Fruit fly (Drosophila melanogaster): ENCODE results near the gene CG15239.

Gene CG15239

DNA sequence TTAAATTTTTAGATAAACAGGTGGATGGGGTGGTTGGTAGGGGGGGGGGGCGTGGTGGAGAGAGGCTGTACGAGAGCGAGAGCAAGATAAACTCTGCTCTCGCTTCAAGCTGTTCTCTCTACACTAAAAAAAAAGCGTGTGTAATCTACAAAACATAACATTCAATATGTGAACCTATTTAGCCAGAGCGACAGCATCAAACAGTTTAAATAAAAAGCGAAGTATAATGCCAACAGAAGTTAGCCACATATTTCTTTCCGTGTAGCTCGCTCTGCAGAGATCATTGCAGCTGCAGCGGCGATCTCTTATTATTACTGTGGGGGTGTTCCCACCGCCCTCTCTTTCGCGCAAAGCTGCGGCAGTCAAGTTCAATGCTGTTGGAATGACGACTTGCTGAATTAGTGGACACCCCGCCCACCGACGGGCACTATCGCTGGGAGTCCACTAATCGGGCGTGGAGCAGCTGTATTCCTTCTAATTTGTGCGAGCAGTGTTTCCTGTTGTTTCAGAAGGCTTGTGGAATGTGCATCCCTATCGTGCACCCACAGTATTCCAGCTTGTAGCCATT lies 15.4 kb upstream of the CG15239 start, which contains the start of gene CG2930 (continued):
- no peak for TF ChIP-seq HLH4C (GFP tag; IDR thresholded peaks at IDR 0.05; ENCODE audit: partially characterized antibody)
- peak; percentile 81 for TF ChIP-seq CG7372 (GFP tag; IDR thresholded peaks at IDR 0.05)
- no peak for TF ChIP-seq sug (tag; optimal IDR thresholded peaks at IDR 0.05)
- TF ChIP-seq sisA (GFP tag; IDR thresholded peaks at IDR 0.05) = peak; percentile 90
- peak; percentile 81 for TF ChIP-seq Ssrp (tag; optimal IDR thresholded peaks at IDR 0.05)
- peak; percentile 87 to 91 for TF ChIP-seq chif (GFP tag; optimal IDR thresholded peaks at IDR 0.05)
- TF ChIP-seq CG4404 (GFP tag; IDR thresholded peaks at IDR 0.05) = peak; percentile 63
- TF ChIP-seq onecut (GFP tag; IDR thresholded peaks at IDR 0.05) = peak; percentile 85
- TF ChIP-seq sd (tag; optimal IDR thresholded peaks at IDR 0.05) = no peak
- peak; percentile 46 for TF ChIP-seq fu2 (GFP tag; optimal IDR thresholded peaks at IDR 0.05)
- peak; percentile 86 for TF ChIP-seq CG4820 (GFP tag; optimal IDR thresholded peaks at IDR 0.05)
- peak; percentile 69 for TF ChIP-seq odd (GFP tag; optimal IDR thresholded peaks at IDR 0.05)
- no peak for TF ChIP-seq CG10543 (GFP tag; optimal IDR thresholded peaks at IDR 0.05)
- no peak for TF ChIP-seq Elba2 (GFP tag; optimal IDR thresholded peaks at IDR 0.05)
- peak; percentile 78 for TF ChIP-seq CG11456 (GFP tag; IDR thresholded peaks at IDR 0.05)
- peak; percentile 87 for TF ChIP-seq H2.0 (GFP tag; IDR thresholded peaks at IDR 0.05)
- TF ChIP-seq chinmo (GFP tag; IDR thresholded peaks at IDR 0.05; ENCODE audit: partially characterized antibody) = no peak
- TF ChIP-seq CG8478 (optimal IDR thresholded peaks at IDR 0.05) = no peak
- TF ChIP-seq CG30403 (GFP tag; optimal IDR thresholded peaks at IDR 0.05) = peak; percentile 77
- peak; percentile 74 for TF ChIP-seq CG12659 (GFP tag; optimal IDR thresholded peaks at IDR 0.05)
- TF ChIP-seq CG18764 (GFP tag; optimal IDR thresholded peaks at IDR 0.05) = peak; percentile 79
- no peak for TF ChIP-seq HmgD (GFP tag; optimal IDR thresholded peaks at IDR 0.05)
- peak; percentile 52 for TF ChIP-seq CTCF (GFP tag; optimal IDR thresholded peaks at IDR 0.05)
- peak; percentile 72 for TF ChIP-seq D19A (tag; optimal IDR thresholded peaks at IDR 0.05)
- peak; percentile 62; the same call in 1 of the 2 replicates for TF ChIP-seq Lim3 (GFP tag; IDR thresholded peaks at IDR 0.05)
- peak; percentile 60 for TF ChIP-seq wek (GFP tag; optimal IDR thresholded peaks at IDR 0.05)
- TF ChIP-seq CG31441 (GFP tag; IDR thresholded peaks at IDR 0.05) = peak; percentile 85
- TF ChIP-seq CG14441 (GFP tag; IDR thresholded peaks at IDR 0.05) = peak; percentile 90
- peak; percentile 77 for TF ChIP-seq CoRest (tag; optimal IDR thresholded peaks at IDR 0.05)
- TF ChIP-seq Oaz (GFP tag; IDR thresholded peaks at IDR 0.05) = peak; percentile 82
- TF ChIP-seq Dp (GFP tag; optimal IDR thresholded peaks at IDR 0.05) = no peak
- TF ChIP-seq CG11696 (GFP tag; IDR thresholded peaks at IDR 0.05) = peak; percentile 63; the same call in 1 of the 2 replicates
- no peak for TF ChIP-seq Opbp (GFP tag; IDR thresholded peaks at IDR 0.05; ENCODE audit: partially characterized antibody)
- peak; percentile 69 for TF ChIP-seq Meics (GFP tag; optimal IDR thresholded peaks at IDR 0.05)
- no peak for TF ChIP-seq CG7745 (tag; optimal IDR thresholded peaks at IDR 0.05)
- peak; percentile 90 for TF ChIP-seq CG3726 (GFP tag; IDR thresholded peaks at IDR 0.05)
- peak; percentile 68 for TF ChIP-seq tio (GFP tag; optimal IDR thresholded peaks at IDR 0.05)
- TF ChIP-seq Mad (GFP tag; optimal IDR thresholded peaks at IDR 0.05) = peak; percentile 74
- TF ChIP-seq HLH3B (GFP tag; IDR thresholded peaks at IDR 0.05) = peak; percentile 94
- TF ChIP-seq inv (GFP tag; IDR thresholded peaks at IDR 0.05; ENCODE audit: partially characterized antibody) = no peak
- peak; percentile 86 for TF ChIP-seq tin (GFP tag; optimal IDR thresholded peaks at IDR 0.05)
- TF ChIP-seq Sin3A (optimal IDR thresholded peaks at IDR 0.05) = no peak
- peak; percentile 79 for TF ChIP-seq org-1 (GFP tag; optimal IDR thresholded peaks at IDR 0.05)
- TF ChIP-seq D (optimal IDR thresholded peaks at IDR 0.05) = no peak
- peak; percentile 84 for TF ChIP-seq D (GFP tag; optimal IDR thresholded peaks at IDR 0.05)
- TF ChIP-seq wdn (GFP tag; IDR thresholded peaks at IDR 0.05) = peak; percentile 41; the same call in 1 of the 2 replicates
- TF ChIP-seq CG13894 (tag; optimal IDR thresholded peaks at IDR 0.05) = no peak
- TF ChIP-seq CG18011 (GFP tag; optimal IDR thresholded peaks at IDR 0.05) = peak; percentile 19
- peak; percentile 91 for TF ChIP-seq CG5245 (GFP tag; optimal IDR thresholded peaks at IDR 0.05)
- peak; percentile 49 for TF ChIP-seq cwo (GFP tag; optimal IDR thresholded peaks at IDR 0.05)
- TF ChIP-seq slou (GFP tag; optimal IDR thresholded peaks at IDR 0.05) = no peak
- TF ChIP-seq al (GFP tag; IDR thresholded peaks at IDR 0.05) = peak; percentile 47; the same call in 1 of the 2 replicates
